Worm (Caenorhabditis elegans) whole organism, midembryonic: ENCODE measurements around the gene ptp-4A2.

Experiments used
- T22C8.4 ChIP-seq: fragments of 200-800 bp; sonication (Bioruptor generic); IDR thresholded peaks from 2 replicates; pipeline ENCODE4 v1.3.6; 2022; ENCODE audit warnings: missing genetic modification characterization, missing compliant biosample characterization
- cog-1 ChIP-seq: sonication (generic microtip); optimal IDR thresholded peaks from 2 replicates; lab custom pipeline; 2016; ENCODE audit warnings: missing genetic modification characterization, missing compliant biosample characterization

DNA sequence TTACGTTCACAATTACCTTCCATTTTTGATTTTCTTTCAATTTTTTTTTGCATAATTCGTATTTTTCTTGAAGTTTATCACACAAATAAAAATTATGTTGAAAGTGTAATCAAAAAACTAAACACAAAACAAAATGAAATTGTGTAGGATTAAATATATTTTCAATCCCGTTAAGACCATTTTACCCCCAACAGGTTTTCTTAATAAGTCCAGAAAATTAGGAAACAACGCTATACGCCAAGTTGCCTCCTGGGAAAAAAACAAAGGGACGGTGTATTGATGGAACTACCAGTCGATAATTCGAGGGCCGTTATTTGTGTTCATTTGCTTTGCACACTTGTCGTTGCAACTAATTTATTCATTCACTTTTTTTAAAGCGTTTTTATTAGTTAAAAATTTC is 23.4 kb downstream of the ptp-4A2 start:
- TF ChIP-seq T22C8.4 (GFP tag; lab: Robert Waterston, UW) = no peak
- no peak for TF ChIP-seq cog-1
